Worm (Caenorhabditis elegans): ENCODE results near the gene thn-2.

DNA sequence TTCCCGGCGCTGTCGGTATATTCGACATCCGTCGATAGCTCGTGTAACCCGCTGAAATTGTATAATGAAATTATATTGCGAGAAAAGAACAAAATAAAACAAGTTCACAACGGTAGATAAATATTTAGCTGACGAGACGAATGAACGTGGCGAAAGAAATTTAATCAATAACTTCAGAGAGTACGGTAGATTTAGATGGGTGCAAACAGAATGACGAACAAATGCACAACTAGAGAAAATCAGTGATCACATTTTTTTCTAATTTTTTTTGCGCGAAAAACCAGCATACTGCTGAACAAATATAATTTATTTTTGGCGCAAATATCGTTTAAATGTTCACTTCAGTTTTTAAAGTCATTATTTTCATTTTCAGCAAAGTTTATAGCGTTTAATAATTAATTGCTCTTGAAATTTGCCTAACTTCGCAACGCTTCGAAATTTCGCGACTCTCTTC lies 22.2 kb upstream of the thn-2 start, which contains the start of gene sec-24.2:
- TF ChIP-seq Y53G8AR.9 (GFP tag; conservative IDR thresholded peaks at IDR 0.05) (no peak), nfya-1 (tag; optimal IDR thresholded peaks at IDR 0.05; ENCODE audit: borderline replicate concordance, insufficient read depth) (no peak), K11D2.4 (GFP tag; IDR thresholded peaks at IDR 0.05) (no peak), Y56A3A.18 (GFP tag; IDR thresholded peaks at IDR 0.05) (no peak), snpc-4 (GFP tag; optimal IDR thresholded peaks at IDR 0.05) (no peak), snpc-4 (tag; optimal IDR thresholded peaks at IDR 0.05) (no peak), attf-3 (GFP tag; conservative IDR thresholded peaks at IDR 0.05) (no peak), xnd-1 (tag; optimal IDR thresholded peaks at IDR 0.05) (peak; percentile 29), rcor-1 (GFP tag; IDR thresholded peaks at IDR 0.05) (no peak), F10E7.11 (tag; optimal IDR thresholded peaks at IDR 0.05) (no peak), unc-62 (GFP tag; optimal IDR thresholded peaks at IDR 0.05) (no peak), mel-28 (tag; optimal IDR thresholded peaks at IDR 0.05; ENCODE audit: borderline replicate concordance) (no peak), ets-4 (GFP tag; optimal IDR thresholded peaks at IDR 0.05) (no peak), aptf-3 (GFP tag; IDR thresholded peaks at IDR 0.05) (no peak), sea-2 (GFP tag; IDR thresholded peaks at IDR 0.05) (no peak)
